Worm (Caenorhabditis elegans) whole organism, late embryonic: ENCODE data around the gene C34C12.6.

ENCODE experiments used
- F13H6.1 ChIP-seq: sonication (generic microtip); optimal IDR thresholded peaks from 2 replicates; lab custom pipeline; 2016; ENCODE audit warnings: missing genetic modification characterization, missing compliant biosample characterization
- dve-1 ChIP-seq: sonication (generic microtip); optimal IDR thresholded peaks from 2 replicates; lab custom pipeline; 2017; ENCODE audit warnings: antibody characterized with exemption, mild to moderate bottlenecking, missing genetic modification characterization, missing compliant biosample characterization
- lin-11 ChIP-seq: fragments of 200-800 bp; sonication (Bioruptor generic); optimal IDR thresholded peaks from 2 replicates; lab custom pipeline; 2018; ENCODE audit warnings: mild to moderate bottlenecking, missing genetic modification characterization, missing compliant biosample characterization
- nhr-11 ChIP-seq: fragments of 150-350 bp; optimal IDR thresholded peaks from 2 replicates; lab custom pipeline; 2014; ENCODE audit warnings: missing biosample characterization, missing genetic modification characterization
- ref-2 ChIP-seq: sonication (generic microtip); optimal IDR thresholded peaks from 2 replicates; lab custom pipeline; 2016; ENCODE audit warnings: missing genetic modification characterization, missing compliant biosample characterization
- sdc-2 ChIP-seq: sonication (generic microtip); optimal IDR thresholded peaks from 2 replicates; lab custom pipeline; 2016; ENCODE audit warnings: missing genotype, missing genetic modification characterization, missing compliant biosample characterization
- syd-9 ChIP-seq: sonication (generic microtip); optimal IDR thresholded peaks from 2 replicates; lab custom pipeline; 2016; ENCODE audit warnings: mild to moderate bottlenecking, missing genetic modification characterization, moderate library complexity, missing compliant biosample characterization
- ztf-16 ChIP-seq: sonication (generic microtip); optimal IDR thresholded peaks from 2 replicates; lab custom pipeline; 2017; ENCODE audit warnings: missing genetic modification characterization, missing compliant biosample characterization

DNA sequence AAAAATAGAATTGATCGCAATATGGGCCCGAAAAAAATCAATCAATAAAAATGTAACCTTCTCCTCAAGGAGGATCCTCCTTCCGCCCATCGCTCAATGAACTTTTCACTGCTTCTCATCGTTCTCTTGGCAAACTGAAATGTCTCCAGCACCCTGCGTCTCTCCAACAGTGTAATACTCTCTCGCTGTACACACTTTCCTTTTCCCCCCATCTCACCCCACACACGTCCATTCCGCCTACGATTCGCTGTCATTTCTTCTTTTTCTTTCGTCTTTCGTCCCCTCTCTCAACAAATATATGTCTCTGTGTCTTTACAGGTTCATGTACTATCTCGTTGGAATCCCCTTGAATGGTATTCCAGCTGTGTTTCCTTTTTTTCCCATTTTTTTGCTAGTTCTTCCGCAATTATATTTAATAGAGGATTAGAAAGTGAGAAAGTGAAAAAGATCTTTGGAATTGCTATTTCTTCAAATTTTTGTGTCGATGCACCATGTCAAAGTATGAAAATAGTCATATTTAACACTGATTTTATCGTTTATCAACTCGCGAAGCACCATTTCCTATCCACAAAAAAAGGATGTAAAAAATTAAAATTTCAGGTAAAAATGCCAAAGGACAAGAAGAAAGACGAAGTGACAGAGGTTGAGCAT, 10.9 kb upstream of the C34C12.6 start, which contains the start of gene rsu-1:
- TF ChIP-seq lin-11 (tag; lab: Kevin White, UChicago) (no peak), ref-2 (tag; lab: Kevin White, UChicago) (peak; percentile 71), sdc-2 (tag; lab: Kevin White, UChicago) (peak; percentile 48), syd-9 (no peak), dve-1 (tag; lab: Kevin White, UChicago) (no peak), ztf-16 (no peak), F13H6.1 (peak; percentile 41), nhr-11 (tag; lab: Kevin White, UChicago) (no peak)
